Worm (Caenorhabditis elegans): Measurements from ENCODE around the gene irg-6.

irg-6 gene

ce11 chrIV:12906529-12906928, 8.2 kb downstream of the irg-6 start, which contains the start of gene K08D8.3:
Gene K08D8.3, minus strand, starts transcription at chrIV:12906659.
- no peak for TF ChIP-seq unc-62 (GFP tag; optimal IDR thresholded peaks at IDR 0.05)

ce11 chrIV:12903687-12904086, 11.1 kb downstream of the irg-6 start:
- no peak for TF ChIP-seq unc-62 (GFP tag; optimal IDR thresholded peaks at IDR 0.05)

ce11 chrIV:12902430-12903110, 12.2 kb downstream of the irg-6 start, which contains the start of gene K08D8.2:
Gene K08D8.2, plus strand, starts transcription at chrIV:12903060.
- no peak for TF ChIP-seq unc-62 (GFP tag; optimal IDR thresholded peaks at IDR 0.05)

ce11 chrIV:12901602-12902001, 13.2 kb downstream of the irg-6 start:
- no peak for TF ChIP-seq unc-62 (GFP tag; optimal IDR thresholded peaks at IDR 0.05)

- TF ChIP-seq unc-62 (GFP tag; optimal IDR thresholded peaks at IDR 0.05): no peak
Measured at ce11 chrIV:12900267-12900666, 14.5 kb downstream of the irg-6 start, which contains the start of gene K08D8.10. Gene K08D8.10, plus strand, starts transcription at chrIV:12900567.

- TF ChIP-seq unc-62 (GFP tag; optimal IDR thresholded peaks at IDR 0.05): no peak
Measured at ce11 chrIV:12899392-12899791, 15.4 kb downstream of the irg-6 start, which contains the start of gene K08D8.9. Gene K08D8.9, plus strand, starts transcription at chrIV:12899692.

- no peak for TF ChIP-seq unc-62 (GFP tag; optimal IDR thresholded peaks at IDR 0.05)
Measured at ce11 chrIV:12898823-12899222, 15.9 kb downstream of the irg-6 start.

ce11 chrIV:12897146-12897545, 17.6 kb downstream of the irg-6 start:
- TF ChIP-seq unc-62 (GFP tag; optimal IDR thresholded peaks at IDR 0.05): no peak

- no peak for TF ChIP-seq unc-62 (GFP tag; optimal IDR thresholded peaks at IDR 0.05)
Measured at ce11 chrIV:12896371-12896882, 18.3 kb downstream of the irg-6 start, which contains the start of gene K08D8.7. Gene K08D8.7, plus strand, starts transcription at chrIV:12896832.

- no peak for TF ChIP-seq unc-62 (GFP tag; optimal IDR thresholded peaks at IDR 0.05)
Measured at ce11 chrIV:12894996-12895395, 19.8 kb downstream of the irg-6 start, which contains the start of gene K08D8.11. Gene K08D8.11, plus strand, starts transcription at chrIV:12895296.

ce11 chrIV:12893166-12893565, 21.6 kb downstream of the irg-6 start, which contains the start of gene K08D8.12:
Gene K08D8.12, plus strand, starts transcription at chrIV:12893466.
- TF ChIP-seq unc-62 (GFP tag; optimal IDR thresholded peaks at IDR 0.05): no peak

ce11 chrIV:12892194-12892593, 22.6 kb downstream of the irg-6 start, which contains the start of gene K08D8.1:
Gene K08D8.1, plus strand, starts transcription at chrIV:12892494.
- no peak for TF ChIP-seq unc-62 (GFP tag; optimal IDR thresholded peaks at IDR 0.05)

ce11 chrIV:12891080-12891479, 23.7 kb downstream of the irg-6 start:
- no peak for TF ChIP-seq unc-62 (GFP tag; optimal IDR thresholded peaks at IDR 0.05)

ce11 chrIV:12890445-12890844, 24.3 kb downstream of the irg-6 start, which contains the start of gene K08D8.6:
Gene K08D8.6, minus strand, starts transcription at chrIV:12890508.
- no peak for TF ChIP-seq unc-62 (GFP tag; optimal IDR thresholded peaks at IDR 0.05)

ce11 chrIV:12886012-12886411, 28.8 kb downstream of the irg-6 start:
- TF ChIP-seq unc-62 (GFP tag; optimal IDR thresholded peaks at IDR 0.05): no peak

- TF ChIP-seq unc-62 (GFP tag; optimal IDR thresholded peaks at IDR 0.05): no peak
Measured at ce11 chrIV:12883190-12883589, 31.6 kb downstream of the irg-6 start, which contains the start of gene ZK896.4. Gene ZK896.4, minus strand, starts transcription at chrIV:12883290.

- no peak for TF ChIP-seq unc-62 (GFP tag; optimal IDR thresholded peaks at IDR 0.05)
Measured at ce11 chrIV:12879557-12879956, 35.2 kb downstream of the irg-6 start, which contains the start of gene ZK896.5. Gene ZK896.5, minus strand, starts transcription at chrIV:12879645.

Measured in whole organism, dauer.